Fruit fly (Drosophila melanogaster) whole organism, embryonic: ENCODE results near the gene CG33969.

Experiments used
- Atf6 ChIP-seq: fragments of 200-800 bp; sonication (Bioruptor generic); IDR thresholded peaks from 2 replicates; pipeline ENCODE4 v1.3.6; 2022; ENCODE audit warnings: missing biosample characterization, missing genetic modification characterization
- Bteb2 ChIP-seq: fragments of 200-800 bp; sonication (Bioruptor generic); optimal IDR thresholded peaks from 2 replicates; lab custom pipeline; 2016; ENCODE audit warnings: missing biosample characterization, missing genetic modification characterization
- CG10147 ChIP-seq: fragments of 200-800 bp; sonication (Bioruptor generic); optimal IDR thresholded peaks from 2 replicates; lab custom pipeline; 2019; ENCODE audit warnings: missing biosample characterization, mild to moderate bottlenecking, missing genetic modification characterization, moderate library complexity
- CG12769 ChIP-seq: fragments of 200-800 bp; sonication (Bioruptor generic); optimal IDR thresholded peaks from 2 replicates; lab custom pipeline; 2019; ENCODE audit warnings: missing biosample characterization, mild to moderate bottlenecking, missing genetic modification characterization, moderate library complexity
- CG13123 ChIP-seq: fragments of 200-800 bp; sonication (Bioruptor generic); optimal IDR thresholded peaks from 2 replicates; lab custom pipeline; 2016; ENCODE audit warnings: missing biosample characterization, missing genetic modification characterization
- CG13296 ChIP-seq: fragments of 200-800 bp; sonication (Bioruptor generic); optimal IDR thresholded peaks from 3 replicates; lab custom pipeline; 2018; ENCODE audit warnings: missing biosample characterization, mild to moderate bottlenecking, missing genetic modification characterization
- CG14014 ChIP-seq: fragments of 200-800 bp; sonication (Bioruptor generic); IDR thresholded peaks from 2 replicates; pipeline ENCODE4 v1.3.6; 2022; ENCODE audit warnings: missing biosample characterization, missing genetic modification characterization
- CG14860 ChIP-seq: fragments of 200-800 bp; sonication (Bioruptor generic); IDR thresholded peaks from 3 replicates; pipeline ENCODE4 v1.3.6; 2022; ENCODE audit warnings: missing biosample characterization, missing genetic modification characterization; ENCODE audit not compliant: partially characterized antibody
- CG15601 ChIP-seq: fragments of 200-800 bp; sonication (Bioruptor generic); optimal IDR thresholded peaks from 3 replicates; lab custom pipeline; 2019; ENCODE audit warnings: missing biosample characterization, mild to moderate bottlenecking, missing genetic modification characterization, moderate library complexity
- CG16815 ChIP-seq: fragments of 200-800 bp; sonication (Bioruptor generic); optimal IDR thresholded peaks from 3 replicates; lab custom pipeline; 2017; ENCODE audit warnings: missing biosample characterization, mild to moderate bottlenecking, missing genetic modification characterization
- CG1832 ChIP-seq: fragments of 200-800 bp; sonication (Bioruptor generic); optimal IDR thresholded peaks from 2 replicates; lab custom pipeline; 2017; ENCODE audit warnings: missing biosample characterization, mild to moderate bottlenecking, missing genetic modification characterization, inconsistent platforms
- CG2129 ChIP-seq: fragments of 200-800 bp; sonication (Bioruptor generic); IDR thresholded peaks from 2 replicates; pipeline ENCODE4 v1.3.6; 2022; ENCODE audit warnings: missing biosample characterization, missing genetic modification characterization; ENCODE audit not compliant: partially characterized antibody
- CG2712 ChIP-seq: fragments of 200-800 bp; optimal IDR thresholded peaks from 3 replicates; lab custom pipeline; 2019; ENCODE audit warnings: missing biosample characterization, mild to moderate bottlenecking, missing genetic modification characterization, moderate library complexity
- CG3065 ChIP-seq: fragments of 200-800 bp; sonication (Bioruptor generic); optimal IDR thresholded peaks from 2 replicates; lab custom pipeline; 2016; ENCODE audit warnings: missing biosample characterization, missing genetic modification characterization
- CG32532 ChIP-seq: fragments of 200-800 bp; sonication (Bioruptor generic); IDR thresholded peaks from 2 replicates; pipeline ENCODE4 v1.3.6; 2022; ENCODE audit warnings: missing biosample characterization, missing genetic modification characterization
- CG34376 ChIP-seq: fragments of 200-800 bp; sonication (Bioruptor generic); optimal IDR thresholded peaks from 2 replicates; lab custom pipeline; 2018; ENCODE audit warnings: missing biosample characterization, mild to moderate bottlenecking, missing genetic modification characterization
- CG34422 ChIP-seq: fragments of 200-800 bp; sonication (Bioruptor generic); IDR thresholded peaks from 3 replicates; pipeline ENCODE4 v1.3.6; 2022; ENCODE audit warnings: missing biosample characterization, missing genetic modification characterization
- CG4360 ChIP-seq: fragments of 200-800 bp; sonication (Bioruptor generic); IDR thresholded peaks from 2 replicates; pipeline ENCODE4 v1.3.6; 2022; ENCODE audit warnings: missing biosample characterization, missing genetic modification characterization
- CG4424 ChIP-seq: fragments of 200-800 bp; sonication (Bioruptor generic); optimal IDR thresholded peaks from 3 replicates; lab custom pipeline; 2016; ENCODE audit warnings: missing biosample characterization, missing genetic modification characterization
- CG4730 ChIP-seq: fragments of 200-800 bp; sonication (Bioruptor generic); IDR thresholded peaks from 2 replicates; pipeline ENCODE4 v1.3.6; 2022; ENCODE audit warnings: missing biosample characterization, missing genetic modification characterization
- CG4820 ChIP-seq: fragments of 200-800 bp; sonication (Bioruptor generic); optimal IDR thresholded peaks from 3 replicates; lab custom pipeline; 2016; ENCODE audit warnings: missing biosample characterization, missing genetic modification characterization
- CG6254 ChIP-seq: fragments of 200-800 bp; sonication (Bioruptor generic); optimal IDR thresholded peaks from 3 replicates; lab custom pipeline; 2017; ENCODE audit warnings: mild to moderate bottlenecking, missing biosample characterization, missing genetic modification reagents, missing genetic modification characterization
- CG7963 ChIP-seq: fragments of 200-800 bp; sonication (Bioruptor generic); IDR thresholded peaks from 3 replicates; pipeline ENCODE4 v1.3.6; 2022; ENCODE audit warnings: missing biosample characterization, missing genetic modification characterization; ENCODE audit not compliant: partially characterized antibody
- Camta ChIP-seq: fragments of 200-800 bp; sonication (Bioruptor generic); optimal IDR thresholded peaks from 2 replicates; lab custom pipeline; 2016; ENCODE audit warnings: missing biosample characterization, missing genetic modification characterization
- Dek ChIP-seq: fragments of 200-800 bp; sonication (Bioruptor generic); optimal IDR thresholded peaks from 3 replicates; lab custom pipeline; 2019; ENCODE audit warnings: missing biosample characterization, mild to moderate bottlenecking, missing genetic modification characterization, moderate library complexity
- Doc3 ChIP-seq: fragments of 200-800 bp; sonication (Bioruptor generic); IDR thresholded peaks from 3 replicates; pipeline ENCODE4 v1.3.6; 2022; ENCODE audit warnings: missing biosample characterization, missing genetic modification characterization; ENCODE audit not compliant: partially characterized antibody
- Dref ChIP-seq: fragments of 200-800 bp; sonication (Bioruptor generic); IDR thresholded peaks from 2 replicates; pipeline ENCODE4 v1.3.6; 2022; ENCODE audit warnings: missing biosample characterization, missing genetic modification characterization
- Gug ChIP-seq: fragments of 200-800 bp; sonication (Bioruptor generic); IDR thresholded peaks from 4 replicates; pipeline ENCODE4 v1.3.6; 2022; ENCODE audit warnings: missing biosample characterization, missing genetic modification characterization
- Hsf ChIP-seq: fragments of 200-800 bp; sonication (Bioruptor generic); optimal IDR thresholded peaks from 3 replicates; lab custom pipeline; 2016; ENCODE audit warnings: missing biosample characterization, missing genetic modification characterization
- MTF-1 ChIP-seq: fragments of 200-800 bp; sonication (Bioruptor generic); optimal IDR thresholded peaks from 2 replicates; lab custom pipeline; 2018; ENCODE audit warnings: missing biosample characterization, mild to moderate bottlenecking, missing genetic modification characterization, borderline replicate concordance
- Meics ChIP-seq: fragments of 200-800 bp; sonication (Bioruptor generic); optimal IDR thresholded peaks from 2 replicates; lab custom pipeline; 2017; ENCODE audit warnings: missing biosample characterization, mild to moderate bottlenecking, missing genetic modification characterization
- Nf-YB ChIP-seq: fragments of 200-800 bp; sonication (Bioruptor generic); optimal IDR thresholded peaks from 3 replicates; lab custom pipeline; 2019; ENCODE audit warnings: missing biosample characterization, mild to moderate bottlenecking, missing genetic modification characterization, moderate library complexity
- Sry-δ ChIP-seq: fragments of 200-800 bp; sonication (Bioruptor generic); optimal IDR thresholded peaks from 2 replicates; lab custom pipeline; 2016; ENCODE audit warnings: missing biosample characterization, missing genetic modification characterization
- Vsx1 ChIP-seq: fragments of 200-800 bp; sonication (Bioruptor generic); optimal IDR thresholded peaks from 2 replicates; lab custom pipeline; 2017; ENCODE audit warnings: missing biosample characterization, mild to moderate bottlenecking, missing genetic modification characterization, missing genetic modification reagents
- YL-1 ChIP-seq: fragments of 200-800 bp; sonication (Bioruptor generic); optimal IDR thresholded peaks from 3 replicates; lab custom pipeline; 2017; ENCODE audit warnings: missing biosample characterization, mild to moderate bottlenecking, missing genetic modification characterization
- amos ChIP-seq: fragments of 200-800 bp; sonication (Bioruptor generic); IDR thresholded peaks from 2 replicates; pipeline ENCODE4 v1.3.6; 2022; ENCODE audit warnings: missing biosample characterization, missing genetic modification characterization; ENCODE audit not compliant: partially characterized antibody
- hkb ChIP-seq, 2 experiments: fragments of 200-800 bp in 1 of 2; fragments of >200 bp in 1 of 2; sonication (Bioruptor generic) in 1 of 2; IDR thresholded peaks in 1 of 2; optimal IDR thresholded peaks in 1 of 2; 2 replicates each; pipeline versions ENCODE4 v1.3.6 to Lab custom; 2017 to 2022; ENCODE audit warnings: missing biosample characterization in 1 of 2, missing genetic modification characterization in 1 of 2
- jing ChIP-seq: fragments of 200-800 bp; sonication (Bioruptor generic); optimal IDR thresholded peaks from 2 replicates; lab custom pipeline; 2018; ENCODE audit warnings: missing biosample characterization, mild to moderate bottlenecking, missing genetic modification characterization
- klu ChIP-seq: fragments of 200-800 bp; sonication (Bioruptor generic); IDR thresholded peaks from 2 replicates; pipeline ENCODE4 v1.3.6; 2022; ENCODE audit warnings: missing biosample characterization, missing genetic modification characterization
- lilli ChIP-seq: fragments of 200-800 bp; sonication (Bioruptor generic); optimal IDR thresholded peaks from 3 replicates; lab custom pipeline; 2016; ENCODE audit warnings: missing biosample characterization, missing genetic modification characterization
- pros ChIP-seq: fragments of 200-800 bp; sonication (Bioruptor generic); optimal IDR thresholded peaks from 3 replicates; lab custom pipeline; 2019; ENCODE audit warnings: missing biosample characterization, mild to moderate bottlenecking, missing genetic modification characterization, moderate library complexity
- sens ChIP-seq: fragments of 200-800 bp; sonication (Bioruptor generic); peaks from one replicate; lab custom pipeline; 2016; ENCODE audit warnings: missing biosample characterization, missing genetic modification characterization
- tgo ChIP-seq: fragments of 200-800 bp; sonication (Bioruptor generic); IDR thresholded peaks from 3 replicates; pipeline ENCODE4 v1.3.6; 2022; ENCODE audit warnings: missing biosample characterization, missing genetic modification characterization
- tin ChIP-seq: fragments of 200-800 bp; sonication (Bioruptor generic); optimal IDR thresholded peaks from 3 replicates; lab custom pipeline; 2016; ENCODE audit warnings: missing biosample characterization, missing genetic modification characterization
- tna ChIP-seq: fragments of 200-800 bp; sonication (Bioruptor generic); IDR thresholded peaks from 2 replicates; pipeline ENCODE4 v1.3.6; 2022; ENCODE audit warnings: missing biosample characterization, missing genetic modification characterization; ENCODE audit not compliant: partially characterized antibody
- toy ChIP-seq: fragments of 200-800 bp; sonication (Bioruptor generic); IDR thresholded peaks from 2 replicates; pipeline ENCODE4 v1.3.6; 2022; ENCODE audit warnings: missing biosample characterization, missing genetic modification characterization
- tx ChIP-seq: fragments of 200-800 bp; sonication (Bioruptor generic); optimal IDR thresholded peaks from 2 replicates; lab custom pipeline; 2016; ENCODE audit warnings: missing biosample characterization, missing genetic modification characterization
- unpg ChIP-seq: fragments of 200-800 bp; sonication (Bioruptor generic); optimal IDR thresholded peaks from 3 replicates; lab custom pipeline; 2018; ENCODE audit warnings: missing biosample characterization, mild to moderate bottlenecking, missing genetic modification characterization, moderate library complexity
- yki ChIP-seq: fragments of >200 bp; optimal IDR thresholded peaks from 3 replicates; lab custom pipeline; 2018
- z ChIP-seq: fragments of 200-800 bp; sonication (Bioruptor generic); IDR thresholded peaks from 3 replicates; pipeline ENCODE4 v1.3.6; 2022; ENCODE audit warnings: missing biosample characterization, missing genetic modification characterization

CG33969 gene

dm6 chr3L:20349333-20349924 is 43.9 kb downstream of the CG33969 start (continued):
- TF ChIP-seq CG7963 (GFP tag; lab: Robert Waterston, UW) (peak; percentile 34; the same call in 1 of the 3 replicates), amos (peak; percentile 11; the same call in 1 of the 2 replicates), CG13123 (GFP tag; lab: Kevin White, UChicago) (no peak), hkb (optimal IDR thresholded peaks at IDR 0.05; lab: Kevin White, UChicago) (no peak), hkb (GFP tag; IDR thresholded peaks at IDR 0.05; lab: Robert Waterston, UW) (no peak), CG16815 (no peak), CG4424 (no peak), CG3065 (GFP tag; lab: Kevin White, UChicago) (no peak), Sry-δ (GFP tag; lab: Kevin White, UChicago) (no peak), Meics (GFP tag; lab: Kevin White, UChicago) (no peak), tx (GFP tag; lab: Kevin White, UChicago) (no peak), yki (lab: Kevin White, UChicago) (peak; percentile 48), tin (no peak), CG4730 (GFP tag; lab: Robert Waterston, UW) (no peak), Nf-YB (GFP tag; lab: Kevin White, UChicago) (peak; percentile 63), Camta (GFP tag; lab: Kevin White, UChicago) (no peak), MTF-1 (GFP tag; lab: Kevin White, UChicago) (no peak), CG6254 (GFP tag; lab: Kevin White, UChicago) (no peak), CG15601 (tag; lab: Kevin White, UChicago) (no peak), Gug (GFP tag; lab: Robert Waterston, UW) (no peak), z (GFP tag; lab: Robert Waterston, UW) (peak; percentile 93), Dek (no peak), Hsf (no peak), toy (no peak), CG4360 (GFP tag; lab: Robert Waterston, UW) (no peak), CG12769 (tag; lab: Kevin White, UChicago) (no peak), CG32532 (peak; percentile 13; the same call in 1 of the 2 replicates), CG13296 (GFP tag; lab: Kevin White, UChicago) (no peak), unpg (GFP tag; lab: Kevin White, UChicago) (no peak), CG2129 (GFP tag; lab: Robert Waterston, UW) (no peak), YL-1 (peak; percentile 53), CG1832 (GFP tag; lab: Kevin White, UChicago) (peak; percentile 65), tgo (GFP tag; lab: Robert Waterston, UW) (no peak), Doc3 (no peak), klu (no peak), lilli (GFP tag; lab: Kevin White, UChicago) (no peak), CG34422 (peak; percentile 26; the same call in 1 of the 3 replicates), CG10147 (GFP tag; lab: Kevin White, UChicago) (no peak), pros (GFP tag; lab: Kevin White, UChicago) (no peak), CG4820 (GFP tag; lab: Kevin White, UChicago) (no peak), CG2712 (no peak), Dref (GFP tag; lab: Robert Waterston, UW) (no peak), Atf6 (GFP tag; lab: Robert Waterston, UW) (0 out of 2 replicates have a peak, but pooled peaks have one; percentile 30), CG14014 (GFP tag; lab: Robert Waterston, UW) (no peak), sens (GFP tag; lab: Kevin White, UChicago) (peak; percentile 56), CG34376 (GFP tag; lab: Kevin White, UChicago) (peak; percentile 26), tna (GFP tag; lab: Robert Waterston, UW) (0 out of 2 replicates have a peak, but pooled peaks have one; percentile 15), Vsx1 (GFP tag; lab: Kevin White, UChicago) (no peak), jing (GFP tag; lab: Kevin White, UChicago) (no peak), CG14860 (GFP tag; lab: Robert Waterston, UW) (no peak), Bteb2 (no peak)
